Worm (Caenorhabditis elegans) whole organism, L1 larva: ENCODE results near the gene F08H9.3.
A peak's percentile ranks its signal among the peaks of the same experiment; 100 is the strongest.

ENCODE experiments used
- efl-1 ChIP-seq, 4 experiments: fragments of 150-350 bp; optimal IDR thresholded peaks in 3 of 4; peaks in 1 of 4; 1 replicate in 1 of 4; 2 replicates in 3 of 4; lab custom pipeline; 2014; ENCODE audit warnings: missing biosample characterization in 2 of 4, missing genetic modification characterization in 2 of 4, missing genetic modification reagents in 2 of 4
- pag-3 ChIP-seq: sonication (generic microtip); optimal IDR thresholded peaks from 2 replicates; lab custom pipeline; 2017; ENCODE audit warnings: missing genetic modification characterization, mild to moderate bottlenecking, missing compliant biosample characterization, antibody characterized with exemption, borderline replicate concordance; ENCODE audit not compliant: insufficient read depth

Gene F08H9.3

DNA sequence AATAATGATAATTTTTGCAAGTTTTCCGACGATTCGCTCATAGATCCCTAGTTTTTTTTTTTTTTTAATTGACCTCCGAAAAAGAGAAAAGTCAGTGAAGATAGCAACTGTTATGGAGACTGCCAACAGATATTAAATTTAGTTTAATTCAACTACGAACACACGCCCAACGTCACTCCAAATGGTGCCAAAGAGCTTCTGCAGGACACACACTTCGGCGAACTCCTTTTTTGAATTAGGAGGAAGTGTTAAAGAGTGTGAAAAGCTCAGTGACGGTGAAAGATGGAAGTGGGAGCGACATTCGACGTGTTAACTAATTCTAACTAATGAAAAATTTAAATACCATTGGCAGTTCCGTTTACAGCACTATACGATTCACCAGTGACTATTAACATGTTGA, 51.1 kb downstream of the F08H9.3 start:
- TF ChIP-seq pag-3 (tag; lab: Kevin White, UChicago) (no peak), efl-1 (optimal IDR thresholded peaks at IDR 0.05; lab: Kevin White, UChicago) (no peak), efl-1 (GFP tag; optimal IDR thresholded peaks at IDR 0.05 in 1 of 2; lab: Kevin White, UChicago) (peak in 1 of 2 experiments; percentile 84)
